Worm (Caenorhabditis elegans) whole organism, L4 larva: ENCODE measurements around the gene F32H5.3.

ENCODE experiments used
- F10B5.3 ChIP-seq: sonication (generic microtip); optimal IDR thresholded peaks from 2 replicates; lab custom pipeline; 2016; ENCODE audit warnings: mild to moderate bottlenecking, missing genetic modification characterization, missing compliant biosample characterization
- T26A8.4 ChIP-seq: fragments of 200-800 bp; sonication (Bioruptor generic); IDR thresholded peaks from 2 replicates; pipeline ENCODE4 v1.3.6; 2022; ENCODE audit warnings: missing genetic modification characterization, missing compliant biosample characterization
- Y48G9A.11 ChIP-seq: fragments of 200-800 bp; sonication (Bioruptor generic); IDR thresholded peaks from 2 replicates; pipeline ENCODE4 v1.3.6; 2022; ENCODE audit warnings: missing genetic modification reagents, missing genetic modification characterization, missing compliant biosample characterization
- ZK546.5 ChIP-seq, 2 experiments: sonication (generic microtip); optimal IDR thresholded peaks; 2 replicates each; lab custom pipeline; 2017; ENCODE audit warnings: missing biosample characterization in 2 of 2, missing genetic modification characterization in 2 of 2
- aha-1 ChIP-seq: fragments of 150-350 bp; peaks from one replicate; lab custom pipeline; 2014; ENCODE audit warnings: missing biosample characterization, missing genetic modification characterization
- aly-2 ChIP-seq: sonication (generic microtip); optimal IDR thresholded peaks from 2 replicates; lab custom pipeline; 2018; ENCODE audit warnings: missing biosample characterization, missing genetic modification characterization
- ama-1 ChIP-seq: fragments of 150-350 bp; optimal IDR thresholded peaks from 2 replicates; lab custom pipeline; 2014; ENCODE audit warnings: inconsistent platforms, mixed read lengths
- ceh-28 ChIP-seq: fragments of 150-350 bp; optimal IDR thresholded peaks from 2 replicates; lab custom pipeline; 2014; ENCODE audit warnings: missing biosample characterization, missing genetic modification reagents, missing genetic modification characterization
- ceh-32 ChIP-seq: sonication (generic microtip); optimal IDR thresholded peaks from 2 replicates; lab custom pipeline; 2016; ENCODE audit warnings: mild to moderate bottlenecking, missing genetic modification characterization, missing compliant biosample characterization; ENCODE audit not compliant: poor library complexity
- ceh-44 ChIP-seq: fragments of 200-800 bp; sonication (Bioruptor generic); IDR thresholded peaks from 2 replicates; pipeline ENCODE4 v1.3.6; 2022; ENCODE audit warnings: missing genetic modification reagents, missing genetic modification characterization, missing compliant biosample characterization
- ces-1 ChIP-seq: fragments of 150-350 bp; sonication (generic microtip); optimal IDR thresholded peaks from 4 replicates; lab custom pipeline; 2014; ENCODE audit warnings: missing biosample characterization, missing genetic modification reagents, missing genetic modification characterization
- ctbp-1 ChIP-seq: fragments of 200-800 bp; sonication (Bioruptor generic); IDR thresholded peaks from 2 replicates; pipeline ENCODE4 v1.3.6; 2022; ENCODE audit warnings: missing genetic modification reagents, missing genetic modification characterization, missing compliant biosample characterization
- daf-16 ChIP-seq, 3 experiments: sonication (generic microtip); optimal IDR thresholded peaks; 2 replicates each; lab custom pipeline; 2016 to 2017; ENCODE audit warnings: missing genetic modification characterization in 3 of 3, missing genetic modification reagents in 3 of 3, mild to moderate bottlenecking in 2 of 3, missing compliant biosample characterization in 2 of 3, missing biosample characterization in 1 of 3, moderate library complexity in 1 of 3
- daf-19 ChIP-seq: fragments of 200-800 bp; sonication (Bioruptor generic); conservative IDR thresholded peaks from 2 replicates; pipeline ENCODE4 v1.3.6; 2022; ENCODE audit warnings: missing genetic modification characterization, missing compliant biosample characterization
- daf-8 ChIP-seq: fragments of 200-800 bp; sonication (Bioruptor generic); IDR thresholded peaks from 2 replicates; pipeline ENCODE4 v1.3.6; 2022; ENCODE audit warnings: missing genetic modification characterization, missing compliant biosample characterization
- dmd-9 ChIP-seq: fragments of 200-800 bp; sonication (Bioruptor generic); IDR thresholded peaks from 2 replicates; pipeline ENCODE4 v1.3.6; 2022; ENCODE audit warnings: missing genetic modification reagents, missing genetic modification characterization, missing compliant biosample characterization
- dve-1 ChIP-seq: sonication (generic microtip); optimal IDR thresholded peaks from 2 replicates; lab custom pipeline; 2017; ENCODE audit warnings: antibody characterized with exemption, mild to moderate bottlenecking, missing genetic modification characterization, missing compliant biosample characterization; ENCODE audit not compliant: insufficient read depth
- egl-27 ChIP-seq: sonication (generic microtip); optimal IDR thresholded peaks from 3 replicates; lab custom pipeline; 2017; ENCODE audit warnings: missing biosample characterization, missing genetic modification reagents, missing genetic modification characterization
- fkh-10 ChIP-seq: fragments of 150-350 bp; optimal IDR thresholded peaks from 2 replicates; lab custom pipeline; 2014; ENCODE audit warnings: missing biosample characterization, missing genetic modification reagents, missing genetic modification characterization
- hlh-11 ChIP-seq: fragments of 200-800 bp; sonication (Bioruptor generic); optimal IDR thresholded peaks from 2 replicates; lab custom pipeline; 2018; ENCODE audit warnings: mild to moderate bottlenecking, missing genetic modification characterization, missing compliant biosample characterization
- hmg-1.1 ChIP-seq: fragments of 200-800 bp; sonication (Bioruptor generic); IDR thresholded peaks from 2 replicates; pipeline ENCODE4 v1.3.6; 2022; ENCODE audit warnings: missing genetic modification reagents, missing genetic modification characterization, missing compliant biosample characterization
- lim-7 ChIP-seq: fragments of 200-800 bp; sonication (Bioruptor generic); IDR thresholded peaks from 2 replicates; pipeline ENCODE4 v1.3.6; 2022; ENCODE audit warnings: missing genetic modification characterization, missing compliant biosample characterization
- lin-1 ChIP-seq: fragments of 200-800 bp; sonication (Bioruptor generic); IDR thresholded peaks from 2 replicates; pipeline ENCODE4 v1.3.6; 2022; ENCODE audit warnings: missing genetic modification reagents, missing genetic modification characterization, missing compliant biosample characterization
- lin-15B ChIP-seq: fragments of 150-350 bp; sonication (generic microtip); optimal IDR thresholded peaks from 3 replicates; lab custom pipeline; 2014; ENCODE audit warnings: missing biosample characterization, missing genetic modification characterization
- lin-29 ChIP-seq: fragments of 200-800 bp; sonication (Bioruptor generic); IDR thresholded peaks from 2 replicates; pipeline ENCODE4 v1.3.6; 2022; ENCODE audit warnings: missing genetic modification reagents, missing genetic modification characterization, missing compliant biosample characterization
- lin-38 ChIP-seq: fragments of 200-800 bp; sonication (Bioruptor generic); IDR thresholded peaks from 2 replicates; pipeline ENCODE4 v1.3.6; 2022; ENCODE audit warnings: missing genetic modification reagents, missing genetic modification characterization, missing compliant biosample characterization
- lir-3 ChIP-seq: sonication (generic microtip); optimal IDR thresholded peaks from 2 replicates; lab custom pipeline; 2016; ENCODE audit warnings: mild to moderate bottlenecking, missing genetic modification characterization, missing compliant biosample characterization
- madf-5 ChIP-seq, 2 experiments: fragments of 200-800 bp; sonication (Bioruptor generic); IDR thresholded peaks; 2 replicates each; pipeline ENCODE4 v1.3.6; 2022; ENCODE audit warnings: missing compliant biosample characterization in 2 of 2, missing genetic modification characterization in 2 of 2
- mdt-29 ChIP-seq: fragments of 200-800 bp; sonication (Bioruptor generic); IDR thresholded peaks from 2 replicates; pipeline ENCODE4 v1.3.6; 2022; ENCODE audit warnings: missing genetic modification reagents, missing genetic modification characterization, missing compliant biosample characterization
- mes-2 ChIP-seq: sonication (generic microtip); optimal IDR thresholded peaks from 2 replicates; lab custom pipeline; 2016; ENCODE audit warnings: missing genotype, mild to moderate bottlenecking, missing genetic modification characterization, missing compliant biosample characterization; ENCODE audit not compliant: poor library complexity, severe bottlenecking
- mxl-2 ChIP-seq: fragments of 200-800 bp; sonication (Bioruptor generic); conservative IDR thresholded peaks from 2 replicates; pipeline ENCODE4 v1.3.6; 2022; ENCODE audit warnings: missing genetic modification reagents, missing genetic modification characterization, missing compliant biosample characterization
- mxl-3 ChIP-seq: fragments of 200-800 bp; sonication (Bioruptor generic); optimal IDR thresholded peaks from 2 replicates; lab custom pipeline; 2018; ENCODE audit warnings: mild to moderate bottlenecking, missing genetic modification characterization, missing compliant biosample characterization
- nhr-10 ChIP-seq: fragments of 150-350 bp; optimal IDR thresholded peaks from 2 replicates; lab custom pipeline; 2014; ENCODE audit warnings: missing biosample characterization, missing genetic modification characterization
- nhr-102 ChIP-seq: sonication (generic microtip); optimal IDR thresholded peaks from 2 replicates; lab custom pipeline; 2016; ENCODE audit warnings: mild to moderate bottlenecking, missing genetic modification characterization, moderate library complexity, missing compliant biosample characterization
- nhr-11 ChIP-seq: fragments of 150-350 bp; optimal IDR thresholded peaks from 2 replicates; lab custom pipeline; 2014; ENCODE audit warnings: missing biosample characterization, missing genetic modification characterization
- nhr-111 ChIP-seq: fragments of 200-800 bp; sonication (Bioruptor generic); optimal IDR thresholded peaks from 2 replicates; lab custom pipeline; 2018; ENCODE audit warnings: mild to moderate bottlenecking, missing genetic modification characterization, missing compliant biosample characterization
- nhr-41 ChIP-seq: fragments of 200-800 bp; sonication (Bioruptor generic); IDR thresholded peaks from 2 replicates; pipeline ENCODE4 v1.3.6; 2022; ENCODE audit warnings: missing genetic modification reagents, missing genetic modification characterization, missing compliant biosample characterization
- nhr-42 ChIP-seq: fragments of 200-800 bp; sonication (Bioruptor generic); IDR thresholded peaks from 2 replicates; pipeline ENCODE4 v1.3.6; 2022; ENCODE audit warnings: missing genetic modification characterization, missing compliant biosample characterization
- nhr-76 ChIP-seq: fragments of 150-350 bp; optimal IDR thresholded peaks from 2 replicates; lab custom pipeline; 2014; ENCODE audit warnings: missing biosample characterization, missing genetic modification characterization
- nhr-77 ChIP-seq: fragments of 150-350 bp; optimal IDR thresholded peaks from 2 replicates; lab custom pipeline; 2014; ENCODE audit warnings: missing biosample characterization, missing genetic modification characterization
- php-3 ChIP-seq: fragments of 200-800 bp; sonication (Bioruptor generic); IDR thresholded peaks from 2 replicates; pipeline ENCODE4 v1.3.6; 2022; ENCODE audit warnings: missing genetic modification reagents, missing genetic modification characterization, missing compliant biosample characterization
- pqm-1 ChIP-seq: sonication (generic microtip); optimal IDR thresholded peaks from 2 replicates; lab custom pipeline; 2017; ENCODE audit warnings: missing biosample characterization, missing genetic modification characterization
- rbr-2 ChIP-seq: sonication (generic microtip); optimal IDR thresholded peaks from 2 replicates; lab custom pipeline; 2016; ENCODE audit warnings: missing genotype, missing genetic modification characterization, missing compliant biosample characterization
- saeg-2 ChIP-seq: fragments of 200-800 bp; sonication (Bioruptor generic); IDR thresholded peaks from 2 replicates; pipeline ENCODE4 v1.3.6; 2022; ENCODE audit warnings: missing genetic modification reagents, missing genetic modification characterization, missing compliant biosample characterization
- skn-1 ChIP-seq: fragments of 150-350 bp; optimal IDR thresholded peaks from 2 replicates; lab custom pipeline; 2014; ENCODE audit warnings: missing biosample characterization, missing genetic modification characterization
- snpc-4 ChIP-seq: fragments of 150-350 bp; optimal IDR thresholded peaks from 2 replicates; lab custom pipeline; 2014; ENCODE audit warnings: missing biosample characterization, missing genetic modification characterization
- spr-1 ChIP-seq: sonication (generic microtip); optimal IDR thresholded peaks from 2 replicates; lab custom pipeline; 2016; ENCODE audit warnings: mild to moderate bottlenecking, missing genetic modification characterization, missing compliant biosample characterization
- tra-1 ChIP-seq: fragments of 200-800 bp; sonication (Bioruptor generic); IDR thresholded peaks from 2 replicates; pipeline ENCODE4 v1.3.6; 2022; ENCODE audit warnings: missing genetic modification reagents, missing genetic modification characterization, missing compliant biosample characterization
- vab-7 ChIP-seq: fragments of 200-800 bp; sonication (Bioruptor generic); IDR thresholded peaks from 2 replicates; pipeline ENCODE4 v1.3.6; 2022; ENCODE audit warnings: missing genetic modification reagents, missing genetic modification characterization, missing compliant biosample characterization
- zag-1 ChIP-seq: fragments of 150-350 bp; optimal IDR thresholded peaks from 2 replicates; lab custom pipeline; 2014; ENCODE audit warnings: missing biosample characterization, missing genetic modification characterization
- zfp-2 ChIP-seq: sonication (generic microtip); optimal IDR thresholded peaks from 2 replicates; lab custom pipeline; 2016; ENCODE audit warnings: mild to moderate bottlenecking, missing genetic modification characterization, missing compliant biosample characterization
- zfp-3 ChIP-seq: fragments of 200-800 bp; sonication (Bioruptor generic); conservative IDR thresholded peaks from 2 replicates; pipeline ENCODE4 v1.3.6; 2022; ENCODE audit warnings: missing genetic modification reagents, missing genetic modification characterization, missing compliant biosample characterization

Gene F32H5.3

ce11 chrV:13377130-13377529, 18.0 kb downstream of the F32H5.3 start:
- TF ChIP-seq nhr-11 (tag; lab: Kevin White, UChicago) (no peak), dve-1 (tag; lab: Kevin White, UChicago) (peak; percentile 97), lir-3 (tag; lab: Kevin White, UChicago) (no peak), snpc-4 (no peak), ceh-32 (no peak), ceh-28 (no peak), mxl-2 (GFP tag; lab: Robert Waterston, UW) (no peak), madf-5 (GFP tag; IDR thresholded peaks at IDR 0.05; lab: Robert Waterston, UW) (no peak), nhr-111 (GFP tag; lab: Kevin White, UChicago) (no peak), rbr-2 (no peak), lin-38 (no peak), ces-1 (GFP tag; lab: Kevin White, UChicago) (no peak), vab-7 (no peak), nhr-10 (tag; lab: Kevin White, UChicago) (no peak), daf-16 (GFP tag; optimal IDR thresholded peaks at IDR 0.05; lab: Kevin White, UChicago) (peak in 1 of 2 experiments; percentile 38), daf-16 (tag; optimal IDR thresholded peaks at IDR 0.05; lab: Kevin White, UChicago) (peak; percentile 93), lin-15B (no peak), T26A8.4 (GFP tag; lab: Robert Waterston, UW) (no peak), fkh-10 (no peak), Y48G9A.11 (GFP tag; lab: Robert Waterston, UW) (no peak), ama-1 (no peak), nhr-42 (GFP tag; lab: Robert Waterston, UW) (no peak), mdt-29 (GFP tag; lab: Robert Waterston, UW) (0 out of 2 replicates have a peak, but pooled peaks have one; percentile 10), lin-1 (GFP tag; lab: Robert Waterston, UW) (no peak), saeg-2 (GFP tag; lab: Robert Waterston, UW) (0 out of 2 replicates have a peak, but pooled peaks have one; percentile 20), php-3 (GFP tag; lab: Robert Waterston, UW) (peak; percentile 71), egl-27 (tag; lab: Kevin White, UChicago) (no peak), daf-19 (GFP tag; lab: Robert Waterston, UW) (no peak), daf-8 (no peak), aly-2 (tag; lab: Kevin White, UChicago) (no peak), dmd-9 (GFP tag; lab: Robert Waterston, UW) (no peak), nhr-77 (tag; lab: Kevin White, UChicago) (peak; percentile 79), nhr-102 (tag; lab: Kevin White, UChicago) (peak; percentile 52), ZK546.5 (tag; optimal IDR thresholded peaks at IDR 0.05; lab: Kevin White, UChicago) (no peak), lim-7 (GFP tag; lab: Robert Waterston, UW) (no peak), skn-1 (no peak), pqm-1 (tag; lab: Kevin White, UChicago) (peak; percentile 52), ceh-44 (GFP tag; lab: Robert Waterston, UW) (no peak), zfp-2 (tag; lab: Kevin White, UChicago) (no peak), mxl-3 (GFP tag; lab: Kevin White, UChicago) (no peak), mes-2 (tag; lab: Kevin White, UChicago) (no peak), lin-29 (GFP tag; lab: Robert Waterston, UW) (no peak), spr-1 (tag; lab: Kevin White, UChicago) (no peak), nhr-41 (GFP tag; lab: Robert Waterston, UW) (0 out of 2 replicates have a peak, but pooled peaks have one; percentile 13), hlh-11 (peak; percentile 85), tra-1 (GFP tag; lab: Robert Waterston, UW) (0 out of 2 replicates have a peak, but pooled peaks have one; percentile 44), aha-1 (tag; lab: Kevin White, UChicago) (no peak), nhr-76 (tag; lab: Kevin White, UChicago) (no peak), zag-1 (tag; lab: Kevin White, UChicago) (no peak), ctbp-1 (GFP tag; lab: Robert Waterston, UW) (no peak), zfp-3 (no peak), hmg-1.1 (no peak), F10B5.3 (tag; lab: Kevin White, UChicago) (no peak)
